Fruit fly (Drosophila melanogaster) whole organism, adult: Measurements from ENCODE around the gene CG2076.

Experiments
- CG11617 ChIP-seq: fragments of 200-800 bp; sonication (Bioruptor generic); optimal IDR thresholded peaks from 2 replicates; lab custom pipeline; 2017; ENCODE audit warnings: mild to moderate bottlenecking, missing biosample characterization, missing genetic modification reagents, missing genetic modification characterization
- CG12768 ChIP-seq: fragments of 200-800 bp; sonication (Bioruptor generic); optimal IDR thresholded peaks from 2 replicates; lab custom pipeline; 2017; ENCODE audit warnings: missing biosample characterization, missing genetic modification characterization, mild to moderate bottlenecking, moderate library complexity, missing genetic modification reagents
- CG14711 ChIP-seq: fragments of 200-800 bp; sonication (Bioruptor generic); optimal IDR thresholded peaks from 2 replicates; lab custom pipeline; 2018; ENCODE audit warnings: missing biosample characterization, mild to moderate bottlenecking, missing genetic modification characterization, moderate library complexity
- CG1620 ChIP-seq: fragments of 200-800 bp; sonication (Bioruptor generic); optimal IDR thresholded peaks from 2 replicates; lab custom pipeline; 2016; ENCODE audit warnings: missing biosample characterization, missing genetic modification characterization
- CG33017 ChIP-seq: fragments of 200-800 bp; sonication (Bioruptor generic); optimal IDR thresholded peaks from 2 replicates; lab custom pipeline; 2018; ENCODE audit warnings: missing biosample characterization, mild to moderate bottlenecking, missing genetic modification characterization, moderate library complexity
- CG5204 ChIP-seq: fragments of 200-800 bp; sonication (Bioruptor generic); optimal IDR thresholded peaks from 2 replicates; lab custom pipeline; 2016; ENCODE audit warnings: missing biosample characterization, missing genetic modification characterization
- CG7045 ChIP-seq: fragments of 200-800 bp; sonication (Bioruptor generic); optimal IDR thresholded peaks from 2 replicates; lab custom pipeline; 2017; ENCODE audit warnings: missing biosample characterization, mild to moderate bottlenecking, missing genetic modification characterization
- CG7101 ChIP-seq: fragments of 200-800 bp; sonication (Bioruptor generic); optimal IDR thresholded peaks from 2 replicates; lab custom pipeline; 2018; ENCODE audit warnings: missing biosample characterization, mild to moderate bottlenecking, missing genetic modification characterization, moderate library complexity
- Clk ChIP-seq: fragments of 200-800 bp; sonication (Bioruptor generic); optimal IDR thresholded peaks from 2 replicates; lab custom pipeline; 2017; ENCODE audit warnings: missing biosample characterization, missing genetic modification characterization
- Crg-1 ChIP-seq: fragments of 200-800 bp; sonication (Bioruptor generic); optimal IDR thresholded peaks from 2 replicates; lab custom pipeline; 2016; ENCODE audit warnings: missing biosample characterization, missing genetic modification characterization
- Hr96 ChIP-seq: fragments of 200-800 bp; sonication (Bioruptor generic); optimal IDR thresholded peaks from 2 replicates; lab custom pipeline; 2016; ENCODE audit warnings: missing biosample characterization, missing genetic modification characterization
- Mnt ChIP-seq: fragments of 200-800 bp; sonication (Bioruptor generic); optimal IDR thresholded peaks from 2 replicates; lab custom pipeline; 2016; ENCODE audit warnings: missing biosample characterization, mild to moderate bottlenecking, missing genetic modification characterization
- bab1 ChIP-seq: fragments of 200-800 bp; sonication (Bioruptor generic); optimal IDR thresholded peaks from 3 replicates; lab custom pipeline; 2019; ENCODE audit warnings: missing biosample characterization, mild to moderate bottlenecking, missing genetic modification characterization, moderate library complexity
- cic ChIP-seq: fragments of 200-800 bp; sonication (Bioruptor generic); optimal IDR thresholded peaks from 2 replicates; lab custom pipeline; 2017; ENCODE audit warnings: missing biosample characterization, mild to moderate bottlenecking, missing genetic modification characterization, moderate library complexity
- cnc ChIP-seq, 2 experiments: fragments of >200 bp; optimal IDR thresholded peaks; 2 replicates each; lab custom pipeline; 2017
- kay ChIP-seq: fragments of 200-800 bp; sonication (Bioruptor generic); peaks from one replicate; lab custom pipeline; 2016; ENCODE audit warnings: missing biosample characterization, missing genetic modification characterization, borderline replicate concordance
- ovo ChIP-seq: fragments of 200-800 bp; sonication (Bioruptor generic); optimal IDR thresholded peaks from 2 replicates; lab custom pipeline; 2016; ENCODE audit warnings: missing biosample characterization, missing genetic modification characterization
- pad ChIP-seq: fragments of 200-800 bp; sonication (Bioruptor generic); optimal IDR thresholded peaks from 3 replicates; lab custom pipeline; 2017; ENCODE audit warnings: missing biosample characterization, missing genetic modification characterization, mild to moderate bottlenecking, moderate library complexity, missing genetic modification reagents
- tj ChIP-seq: fragments of 200-800 bp; sonication (Bioruptor generic); optimal IDR thresholded peaks from 3 replicates; lab custom pipeline; 2017; ENCODE audit warnings: missing biosample characterization, mild to moderate bottlenecking, missing genetic modification characterization, moderate library complexity
- toe ChIP-seq: fragments of 200-800 bp; sonication (Bioruptor generic); optimal IDR thresholded peaks from 2 replicates; lab custom pipeline; 2016; ENCODE audit warnings: missing biosample characterization, missing genetic modification characterization

Gene CG2076

dm6 chrX:11090161-11090560, at the start of gene CG2076:
CG2076 (plus strand) TSS chrX:11090210.
- TF ChIP-seq tj (GFP tag; lab: Kevin White, UChicago) (peak; percentile 16), cnc (optimal IDR thresholded peaks at IDR 0.05; lab: Kevin White, UChicago) (no peak), cic (GFP tag; lab: Kevin White, UChicago) (no peak), pad (GFP tag; lab: Kevin White, UChicago) (no peak)

- TF ChIP-seq CG11617 (GFP tag; lab: Kevin White, UChicago) (no peak), cnc (optimal IDR thresholded peaks at IDR 0.05; lab: Kevin White, UChicago) (no peak), toe (no peak), CG7045 (GFP tag; lab: Kevin White, UChicago) (no peak), Clk (GFP tag; lab: Kevin White, UChicago) (no peak), Crg-1 (no peak), tj (GFP tag; lab: Kevin White, UChicago) (no peak)
Measured at dm6 chrX:11044456-11044855, 45.6 kb upstream of the CG2076 start, which contains the start of gene SmydA-4. SmydA-4 (plus strand) TSS chrX:11044756.

- no peak for TF ChIP-seq toe
- TF ChIP-seq bab1: no peak
- TF ChIP-seq cnc (optimal IDR thresholded peaks at IDR 0.05; lab: Kevin White, UChicago): no peak
- TF ChIP-seq kay (GFP tag; lab: Kevin White, UChicago): no peak
- TF ChIP-seq tj (GFP tag; lab: Kevin White, UChicago): no peak
- no peak for TF ChIP-seq CG1620 (GFP tag; lab: Kevin White, UChicago)
- TF ChIP-seq Hr96 (GFP tag; lab: Kevin White, UChicago): no peak
- TF ChIP-seq Clk (GFP tag; lab: Kevin White, UChicago): no peak
- no peak for TF ChIP-seq CG12768
- no peak for TF ChIP-seq CG7045 (GFP tag; lab: Kevin White, UChicago)
- TF ChIP-seq CG33017 (tag; lab: Kevin White, UChicago): no peak
- TF ChIP-seq CG7101 (tag; lab: Kevin White, UChicago): no peak
Measured at dm6 chrX:11053456-11053855, 36.6 kb upstream of the CG2076 start, which contains the start of gene CG1552. CG1552 (minus strand) TSS chrX:11053556.

- no peak for TF ChIP-seq CG1620 (GFP tag; lab: Kevin White, UChicago)
- TF ChIP-seq tj (GFP tag; lab: Kevin White, UChicago): no peak
- no peak for TF ChIP-seq toe
Measured at dm6 chrX:11059519-11059918, 30.5 kb upstream of the CG2076 start, which contains the start of gene CG1545. CG1545 (minus strand) TSS chrX:11059619.

- TF ChIP-seq CG7101 (tag; lab: Kevin White, UChicago) (no peak), CG1620 (GFP tag; lab: Kevin White, UChicago) (no peak), CG33017 (tag; lab: Kevin White, UChicago) (no peak), Hr96 (GFP tag; lab: Kevin White, UChicago) (no peak), CG12768 (no peak), ovo (GFP tag; lab: Kevin White, UChicago) (no peak), kay (GFP tag; lab: Kevin White, UChicago) (no peak), CG5204 (GFP tag; lab: Kevin White, UChicago) (no peak), CG14711 (tag; lab: Kevin White, UChicago) (no peak), CG7045 (GFP tag; lab: Kevin White, UChicago) (no peak), bab1 (no peak), cnc (optimal IDR thresholded peaks at IDR 0.05; lab: Kevin White, UChicago) (no peak), Clk (GFP tag; lab: Kevin White, UChicago) (no peak), cic (GFP tag; lab: Kevin White, UChicago) (no peak), Mnt (GFP tag; lab: Kevin White, UChicago) (no peak)
Measured at dm6 chrX:11063070-11063469, 26.9 kb upstream of the CG2076 start, which contains the start of gene CG1537. CG1537 (minus strand) TSS chrX:11063170.

DNA sequence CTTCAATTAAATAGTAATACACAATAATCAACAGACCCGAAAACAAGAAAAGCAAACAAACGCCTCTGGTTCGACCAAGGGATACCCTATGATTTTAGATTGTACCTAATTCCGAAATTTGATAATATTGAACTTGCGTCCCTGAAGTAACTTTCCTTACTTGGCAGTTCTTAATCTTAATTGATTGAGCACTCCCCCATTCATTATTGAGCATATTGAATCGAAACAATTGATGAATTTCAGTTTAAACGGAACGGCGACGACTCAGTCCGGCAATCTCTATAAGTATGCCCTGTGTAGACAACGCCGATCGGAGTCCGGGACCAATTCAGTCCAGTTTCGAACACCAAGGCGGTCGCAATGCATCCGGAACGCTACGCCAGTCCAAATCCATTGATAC, 23.8 kb upstream of the CG2076 start, which contains the start of gene CG15203:
CG15203 (plus strand) TSS at position 301 of the 400 bp plus-strand sequence.
- no peak for TF ChIP-seq CG12768
- no peak for TF ChIP-seq Clk (GFP tag; lab: Kevin White, UChicago)
- TF ChIP-seq tj (GFP tag; lab: Kevin White, UChicago): no peak
- no peak for TF ChIP-seq CG1620 (GFP tag; lab: Kevin White, UChicago)
- no peak for TF ChIP-seq bab1
- no peak for TF ChIP-seq Hr96 (GFP tag; lab: Kevin White, UChicago)
- TF ChIP-seq cic (GFP tag; lab: Kevin White, UChicago): no peak
- no peak for TF ChIP-seq CG7101 (tag; lab: Kevin White, UChicago)
- TF ChIP-seq ovo (GFP tag; lab: Kevin White, UChicago): no peak
- no peak for TF ChIP-seq CG14711 (tag; lab: Kevin White, UChicago)
- no peak for TF ChIP-seq CG33017 (tag; lab: Kevin White, UChicago)
- no peak for TF ChIP-seq Crg-1
- TF ChIP-seq CG11617 (GFP tag; lab: Kevin White, UChicago): no peak
- TF ChIP-seq pad (GFP tag; lab: Kevin White, UChicago): no peak
- no peak for TF ChIP-seq CG5204 (GFP tag; lab: Kevin White, UChicago)
- TF ChIP-seq kay (GFP tag; lab: Kevin White, UChicago): no peak
- no peak for TF ChIP-seq cnc (optimal IDR thresholded peaks at IDR 0.05; lab: Kevin White, UChicago)
- TF ChIP-seq CG7045 (GFP tag; lab: Kevin White, UChicago): no peak
- TF ChIP-seq Mnt (GFP tag; lab: Kevin White, UChicago): no peak

- peak; percentile 14 for TF ChIP-seq Clk (GFP tag; lab: Kevin White, UChicago)
- TF ChIP-seq Mnt (GFP tag; lab: Kevin White, UChicago): no peak
- peak; percentile 35 for TF ChIP-seq toe
- peak; percentile 52 for TF ChIP-seq CG7045 (GFP tag; lab: Kevin White, UChicago)
- TF ChIP-seq CG5204 (GFP tag; lab: Kevin White, UChicago): peak; percentile 6
- TF ChIP-seq tj (GFP tag; lab: Kevin White, UChicago): no peak
- peak; percentile 28 for TF ChIP-seq bab1
- peak; percentile 9 for TF ChIP-seq CG11617 (GFP tag; lab: Kevin White, UChicago)
- peak; percentile 50 for TF ChIP-seq CG14711 (tag; lab: Kevin White, UChicago)
- peak; percentile 61 for TF ChIP-seq CG33017 (tag; lab: Kevin White, UChicago)
- TF ChIP-seq ovo (GFP tag; lab: Kevin White, UChicago): no peak
- TF ChIP-seq pad (GFP tag; lab: Kevin White, UChicago): peak; percentile 28
- TF ChIP-seq CG1620 (GFP tag; lab: Kevin White, UChicago): no peak
- TF ChIP-seq CG12768: peak; percentile 53
- TF ChIP-seq CG7101 (tag; lab: Kevin White, UChicago): peak; percentile 56
Measured at dm6 chrX:11081242-11081641, 8.8 kb upstream of the CG2076 start.
